Worm (Caenorhabditis elegans) whole organism, L1 larva: Measurements from ENCODE around the gene rps-14.

Experiments
- C34B4.2 ChIP-seq: sonication (generic microtip); optimal IDR thresholded peaks from 2 replicates; lab custom pipeline; 2017; ENCODE audit warnings: mild to moderate bottlenecking, missing genetic modification characterization, missing compliant biosample characterization
- F16B12.6 ChIP-seq: fragments of 150-350 bp; optimal IDR thresholded peaks from 2 replicates; lab custom pipeline; 2014; ENCODE audit warnings: missing biosample characterization, missing genetic modification characterization
- aha-1 ChIP-seq: fragments of 150-350 bp; optimal IDR thresholded peaks from 2 replicates; lab custom pipeline; 2014; ENCODE audit warnings: missing biosample characterization, missing genetic modification characterization
- alr-1 ChIP-seq: fragments of 200-800 bp; sonication (Bioruptor generic); optimal IDR thresholded peaks from 2 replicates; lab custom pipeline; 2018; ENCODE audit warnings: borderline replicate concordance, mild to moderate bottlenecking, missing genetic modification characterization, missing compliant biosample characterization
- ama-1 ChIP-seq: fragments of 150-350 bp; optimal IDR thresholded peaks from 2 replicates; lab custom pipeline; 2014
- blmp-1 ChIP-seq: fragments of 150-350 bp; optimal IDR thresholded peaks from 2 replicates; lab custom pipeline; 2014; ENCODE audit warnings: missing biosample characterization, missing genetic modification characterization
- ceh-63 ChIP-seq: fragments of 200-800 bp; sonication (Bioruptor generic); optimal IDR thresholded peaks from 2 replicates; lab custom pipeline; 2018; ENCODE audit warnings: mild to moderate bottlenecking, missing genetic modification characterization, missing compliant biosample characterization
- ceh-8 ChIP-seq: fragments of 200-800 bp; sonication (Bioruptor generic); optimal IDR thresholded peaks from 2 replicates; lab custom pipeline; 2018; ENCODE audit warnings: mild to moderate bottlenecking, missing genetic modification characterization, moderate library complexity, missing compliant biosample characterization
- ces-1 ChIP-seq: fragments of 150-350 bp; optimal IDR thresholded peaks from 2 replicates; lab custom pipeline; 2014; ENCODE audit warnings: missing biosample characterization, missing genetic modification reagents, missing genetic modification characterization
- dpl-1 ChIP-seq, 3 experiments: fragments of 150-350 bp in 2 of 3; sonication (generic microtip) in 1 of 3; optimal IDR thresholded peaks; 2 replicates each; lab custom pipeline; 2014 to 2017; ENCODE audit warnings: missing biosample characterization in 3 of 3, missing genetic modification characterization in 3 of 3, missing genetic modification reagents in 3 of 3
- dsc-1 ChIP-seq: sonication (generic microtip); optimal IDR thresholded peaks from 2 replicates; lab custom pipeline; 2016; ENCODE audit warnings: mild to moderate bottlenecking, missing genetic modification characterization, missing compliant biosample characterization
- egl-13 ChIP-seq: sonication (generic microtip); optimal IDR thresholded peaks from 2 replicates; lab custom pipeline; 2016; ENCODE audit warnings: missing genotype, missing genetic modification reagents, missing genetic modification characterization, missing compliant biosample characterization
- egl-27 ChIP-seq, 2 experiments: fragments of 150-350 bp in 1 of 2; sonication (generic microtip); optimal IDR thresholded peaks; 3 replicates each; lab custom pipeline; 2017 to 2018; ENCODE audit warnings: missing biosample characterization in 2 of 2, missing genetic modification characterization in 2 of 2, missing genetic modification reagents in 2 of 2
- elt-3 ChIP-seq, 6 experiments: fragments of 150-350 bp in 1 of 6; sonication (generic microtip); optimal IDR thresholded peaks; 2 replicates each; lab custom pipeline; 2017 to 2018; ENCODE audit warnings: missing biosample characterization in 6 of 6, missing genetic modification characterization in 6 of 6, inconsistent platforms in 1 of 6
- fkh-10 ChIP-seq: sonication (generic microtip); optimal IDR thresholded peaks from 2 replicates; lab custom pipeline; 2017; ENCODE audit warnings: missing biosample characterization, missing genetic modification reagents, missing genetic modification characterization
- fkh-8 ChIP-seq: sonication (generic microtip); optimal IDR thresholded peaks from 2 replicates; lab custom pipeline; 2016; ENCODE audit warnings: mild to moderate bottlenecking, missing genetic modification characterization, missing compliant biosample characterization
- fos-1 ChIP-seq: fragments of 150-350 bp; optimal IDR thresholded peaks from 2 replicates; lab custom pipeline; 2014; ENCODE audit warnings: missing biosample characterization, missing genetic modification characterization
- hlh-17 ChIP-seq: fragments of 200-800 bp; sonication (Bioruptor generic); optimal IDR thresholded peaks from 2 replicates; lab custom pipeline; 2018; ENCODE audit warnings: missing genetic modification characterization, mild to moderate bottlenecking, missing compliant biosample characterization, moderate library complexity, borderline replicate concordance
- hlh-4 ChIP-seq: sonication (generic microtip); optimal IDR thresholded peaks from 2 replicates; lab custom pipeline; 2016; ENCODE audit warnings: mild to moderate bottlenecking, missing genetic modification characterization, missing compliant biosample characterization
- isw-1 ChIP-seq: fragments of 200-800 bp; sonication (Bioruptor generic); IDR thresholded peaks from 2 replicates; pipeline ENCODE4 v1.3.6; 2022; ENCODE audit warnings: missing genetic modification characterization, missing compliant biosample characterization
- lin-13 ChIP-seq: fragments of 150-350 bp; optimal IDR thresholded peaks from 2 replicates; lab custom pipeline; 2014; ENCODE audit warnings: missing biosample characterization, missing genetic modification reagents, missing genetic modification characterization
- lin-15B ChIP-seq: fragments of 150-350 bp; sonication (generic microtip); optimal IDR thresholded peaks from 3 replicates; lab custom pipeline; 2014; ENCODE audit warnings: missing biosample characterization, missing genetic modification characterization
- lin-35 ChIP-seq, 2 experiments: fragments of 150-350 bp; optimal IDR thresholded peaks; 2 replicates each; lab custom pipeline; 2014; ENCODE audit warnings: missing biosample characterization in 2 of 2, missing genetic modification characterization in 2 of 2, missing genetic modification reagents in 2 of 2
- lir-3 ChIP-seq: sonication (generic microtip); optimal IDR thresholded peaks from 2 replicates; lab custom pipeline; 2016; ENCODE audit warnings: mild to moderate bottlenecking, missing genetic modification characterization, moderate library complexity, missing compliant biosample characterization; ENCODE audit not compliant: poor library complexity
- mab-9 ChIP-seq: fragments of 200-800 bp; sonication (Bioruptor generic); IDR thresholded peaks from 2 replicates; pipeline ENCODE4 v1.3.6; 2022; ENCODE audit warnings: missing genetic modification reagents, missing genetic modification characterization, missing compliant biosample characterization
- mdl-1 ChIP-seq, 2 experiments: fragments of 150-350 bp; optimal IDR thresholded peaks; 2 replicates each; lab custom pipeline; 2014 to 2017; ENCODE audit warnings: missing biosample characterization in 2 of 2, missing genetic modification characterization in 2 of 2, inconsistent platforms in 1 of 2
- mep-1 ChIP-seq: fragments of 150-350 bp; optimal IDR thresholded peaks from 2 replicates; lab custom pipeline; 2014; ENCODE audit warnings: missing biosample characterization, missing genetic modification characterization
- nhr-11 ChIP-seq: fragments of 150-350 bp; optimal IDR thresholded peaks from 2 replicates; lab custom pipeline; 2014; ENCODE audit warnings: missing biosample characterization, missing genetic modification characterization
- nhr-12 ChIP-seq: sonication (generic microtip); optimal IDR thresholded peaks from 2 replicates; lab custom pipeline; 2017; ENCODE audit warnings: missing biosample characterization, missing genetic modification characterization
- nhr-237 ChIP-seq: fragments of 150-350 bp; optimal IDR thresholded peaks from 2 replicates; lab custom pipeline; 2014; ENCODE audit warnings: missing biosample characterization, missing genetic modification characterization
- nhr-71 ChIP-seq: sonication (generic microtip); optimal IDR thresholded peaks from 2 replicates; lab custom pipeline; 2016; ENCODE audit warnings: mild to moderate bottlenecking, missing genetic modification characterization, moderate library complexity, missing compliant biosample characterization
- nhr-77 ChIP-seq: fragments of 150-350 bp; optimal IDR thresholded peaks from 2 replicates; lab custom pipeline; 2014; ENCODE audit warnings: missing biosample characterization, missing genetic modification characterization
- nhr-84 ChIP-seq: sonication (generic microtip); optimal IDR thresholded peaks from 2 replicates; lab custom pipeline; 2017; ENCODE audit warnings: missing biosample characterization, missing genetic modification characterization
- nhr-85 ChIP-seq: sonication (generic microtip); peaks from one replicate; lab custom pipeline; 2016; ENCODE audit warnings: missing genetic modification characterization, inconsistent platforms, missing compliant biosample characterization
- pax-3 ChIP-seq: fragments of 200-800 bp; sonication (Bioruptor generic); optimal IDR thresholded peaks from 2 replicates; lab custom pipeline; 2018; ENCODE audit warnings: mild to moderate bottlenecking, missing genetic modification characterization, moderate library complexity, missing compliant biosample characterization
- pqm-1 ChIP-seq: sonication (generic microtip); optimal IDR thresholded peaks from 3 replicates; lab custom pipeline; 2017; ENCODE audit warnings: missing biosample characterization, missing genetic modification characterization
- skn-1 ChIP-seq: fragments of 150-350 bp; optimal IDR thresholded peaks from 2 replicates; lab custom pipeline; 2014; ENCODE audit warnings: missing biosample characterization, missing genetic modification characterization
- sox-4 ChIP-seq: sonication (generic microtip); optimal IDR thresholded peaks from 2 replicates; lab custom pipeline; 2016; ENCODE audit warnings: missing genetic modification characterization, missing compliant biosample characterization
- sptf-1 ChIP-seq: fragments of 150-350 bp; optimal IDR thresholded peaks from 2 replicates; lab custom pipeline; 2014; ENCODE audit warnings: missing biosample characterization, missing genetic modification characterization
- sup-37 ChIP-seq: fragments of 200-800 bp; sonication (Bioruptor generic); optimal IDR thresholded peaks from 2 replicates; lab custom pipeline; 2018; ENCODE audit warnings: mild to moderate bottlenecking, missing genetic modification characterization, missing compliant biosample characterization
- swsn-7 ChIP-seq: sonication (generic microtip); optimal IDR thresholded peaks from 2 replicates; lab custom pipeline; 2016; ENCODE audit warnings: missing genetic modification characterization, missing compliant biosample characterization
- tbx-2 ChIP-seq: sonication (generic microtip); optimal IDR thresholded peaks from 2 replicates; lab custom pipeline; 2016; ENCODE audit warnings: missing genetic modification characterization, missing compliant biosample characterization
- tlp-1 ChIP-seq: fragments of 150-350 bp; optimal IDR thresholded peaks from 2 replicates; lab custom pipeline; 2014; ENCODE audit warnings: missing biosample characterization, missing genetic modification characterization
- unc-30 ChIP-seq: sonication (generic microtip); optimal IDR thresholded peaks from 2 replicates; lab custom pipeline; 2017; ENCODE audit warnings: missing biosample characterization, missing genetic modification characterization
- unc-86 ChIP-seq: sonication (generic microtip); optimal IDR thresholded peaks from 2 replicates; lab custom pipeline; 2016; ENCODE audit warnings: missing genetic modification characterization, missing compliant biosample characterization
- unc-98 ChIP-seq: fragments of 200-800 bp; sonication (Bioruptor generic); IDR thresholded peaks from 2 replicates; pipeline ENCODE4 v1.3.6; 2022; ENCODE audit warnings: missing genetic modification characterization, missing compliant biosample characterization
- xbp-1 ChIP-seq: sonication (generic microtip); optimal IDR thresholded peaks from 2 replicates; lab custom pipeline; 2016; ENCODE audit warnings: missing genetic modification characterization, missing compliant biosample characterization
- zip-4 ChIP-seq: fragments of 200-800 bp; sonication (Bioruptor generic); optimal IDR thresholded peaks from 2 replicates; lab custom pipeline; 2018; ENCODE audit warnings: mild to moderate bottlenecking, missing genetic modification characterization, moderate library complexity, missing compliant biosample characterization

Gene rps-14

DNA sequence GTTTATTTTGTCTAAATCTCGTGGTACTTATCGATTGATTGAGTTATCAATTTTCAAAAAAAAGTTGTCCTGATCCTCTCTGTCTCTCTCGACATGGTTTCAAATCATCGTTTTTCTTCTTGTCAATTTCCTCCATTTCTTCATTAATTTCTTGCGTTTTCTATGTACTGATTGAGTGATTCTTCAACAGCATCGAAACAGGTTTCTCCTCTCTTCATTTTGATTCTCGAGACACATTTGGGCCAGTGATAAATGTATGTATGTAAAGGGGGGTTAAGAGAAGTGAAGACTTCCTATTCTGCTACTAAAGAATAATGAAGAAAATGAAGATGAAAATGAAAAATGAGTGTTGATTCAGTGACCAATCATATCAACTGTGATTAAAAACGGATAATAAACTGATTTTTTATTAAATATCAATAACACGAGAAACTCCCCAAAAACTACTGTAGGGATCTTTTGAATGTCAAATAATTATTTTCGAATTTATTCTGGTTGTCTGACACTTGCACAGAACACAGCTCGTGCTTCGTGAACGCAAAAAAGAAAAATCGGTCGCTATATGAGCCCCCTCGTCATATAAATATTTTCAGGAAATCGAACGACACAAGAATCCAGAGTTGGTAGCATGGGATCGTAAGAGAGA, 23.9 kb upstream of the rps-14 start (continued):
- no peak for TF ChIP-seq pax-3 (tag; lab: Kevin White, UChicago)
- no peak for TF ChIP-seq dsc-1 (tag; lab: Kevin White, UChicago)
- TF ChIP-seq isw-1 (GFP tag; lab: Robert Waterston, UW): no peak
- TF ChIP-seq ceh-63: no peak
- TF ChIP-seq unc-30 (tag; lab: Kevin White, UChicago): no peak
- TF ChIP-seq ceh-8: no peak
- no peak for TF ChIP-seq ces-1 (GFP tag; lab: Kevin White, UChicago)
- no peak for TF ChIP-seq sup-37 (GFP tag; lab: Kevin White, UChicago)
- TF ChIP-seq lin-13: no peak
- no peak for TF ChIP-seq nhr-12 (tag; lab: Kevin White, UChicago)
- TF ChIP-seq mdl-1 (tag; optimal IDR thresholded peaks at IDR 0.05; lab: Kevin White, UChicago): no peak
- TF ChIP-seq fkh-10 (GFP tag; lab: Kevin White, UChicago): no peak
- TF ChIP-seq lin-15B (tag; lab: Kevin White, UChicago): no peak
- no peak for TF ChIP-seq fos-1 (tag; lab: Kevin White, UChicago)
- TF ChIP-seq nhr-77 (tag; lab: Kevin White, UChicago): no peak
- no peak for TF ChIP-seq mab-9 (GFP tag; lab: Robert Waterston, UW)
- TF ChIP-seq sox-4 (tag; lab: Kevin White, UChicago): no peak
- TF ChIP-seq F16B12.6 (tag; lab: Kevin White, UChicago): no peak
- TF ChIP-seq unc-86 (tag; lab: Kevin White, UChicago): no peak
- peak in 1 of 2 experiments; percentile 52 for TF ChIP-seq lin-35 (GFP tag; optimal IDR thresholded peaks at IDR 0.05; lab: Kevin White, UChicago)
- peak; percentile 34 for TF ChIP-seq mep-1
- peak; percentile 89 for TF ChIP-seq blmp-1 (tag; lab: Kevin White, UChicago)
- no peak for TF ChIP-seq zip-4 (GFP tag; lab: Kevin White, UChicago)
- TF ChIP-seq egl-27 (tag; optimal IDR thresholded peaks at IDR 0.05; lab: Kevin White, UChicago): peak in 1 of 2 experiments; percentile 6
- TF ChIP-seq aha-1: no peak
- no peak for TF ChIP-seq unc-98 (GFP tag; lab: Robert Waterston, UW)
- peak in 3 of 6 experiments; percentile 44 to 76 (median 61) for TF ChIP-seq elt-3 (tag; optimal IDR thresholded peaks at IDR 0.05; lab: Kevin White, UChicago)
- no peak for TF ChIP-seq ama-1 (lab: Kevin White, UChicago)
- TF ChIP-seq tlp-1 (tag; lab: Kevin White, UChicago): no peak
- TF ChIP-seq swsn-7 (tag; lab: Kevin White, UChicago): no peak
- no peak for TF ChIP-seq hlh-17 (GFP tag; lab: Kevin White, UChicago)
- peak; percentile 36 for TF ChIP-seq tbx-2 (tag; lab: Kevin White, UChicago)

- TF ChIP-seq mab-9 (GFP tag; lab: Robert Waterston, UW) (no peak), pax-3 (tag; lab: Kevin White, UChicago) (no peak), ceh-8 (no peak), egl-13 (tag; lab: Kevin White, UChicago) (no peak), sptf-1 (tag; lab: Kevin White, UChicago) (no peak), nhr-237 (tag; lab: Kevin White, UChicago) (no peak), mep-1 (peak; percentile 29), hlh-4 (tag; lab: Kevin White, UChicago) (no peak), nhr-71 (peak; percentile 37), aha-1 (no peak), pqm-1 (tag; lab: Kevin White, UChicago) (no peak), egl-27 (tag; optimal IDR thresholded peaks at IDR 0.05; lab: Kevin White, UChicago) (no peak), sox-4 (tag; lab: Kevin White, UChicago) (no peak), nhr-85 (tag; lab: Kevin White, UChicago) (no peak), skn-1 (no peak), dpl-1 (GFP tag; optimal IDR thresholded peaks at IDR 0.05; lab: Kevin White, UChicago) (peak in 2 of 3 experiments; percentile 2 to 17), lin-15B (tag; lab: Kevin White, UChicago) (no peak), alr-1 (tag; lab: Kevin White, UChicago) (no peak), C34B4.2 (tag; lab: Kevin White, UChicago) (no peak), zip-4 (GFP tag; lab: Kevin White, UChicago) (no peak), unc-30 (tag; lab: Kevin White, UChicago) (no peak), unc-86 (tag; lab: Kevin White, UChicago) (no peak), nhr-84 (tag; lab: Kevin White, UChicago) (no peak), fkh-8 (tag; lab: Kevin White, UChicago) (no peak), xbp-1 (no peak), nhr-11 (no peak), nhr-77 (tag; lab: Kevin White, UChicago) (no peak), lir-3 (tag; lab: Kevin White, UChicago) (no peak)
Measured at ce11 chrIII:7201378-7202256, 22.2 kb upstream of the rps-14 start, which contains the start of gene dpy-31. TSS of gene dpy-31 (plus strand) at chrIII:7202206.
